Fruit fly (Drosophila melanogaster) whole organism, wandering third instar larva: ENCODE results near the gene CG43138.
A peak's percentile ranks its signal among the peaks of the same experiment; 100 is the strongest.

Experiments
- CG32264 ChIP-seq: fragments of 200-800 bp; sonication (Bioruptor generic); optimal IDR thresholded peaks from 2 replicates; lab custom pipeline; 2016; ENCODE audit warnings: missing biosample characterization, missing genetic modification characterization
- Dif ChIP-seq: fragments of 200-275, 200-300 bp; sonication (Bioruptor generic); optimal IDR thresholded peaks from 2 replicates; lab custom pipeline; 2018; ENCODE audit warnings: missing biosample characterization, missing genetic modification characterization; ENCODE audit not compliant: partially characterized antibody
- GATAd ChIP-seq: sonication (Bioruptor generic); optimal IDR thresholded peaks from 2 replicates; lab custom pipeline; 2016; ENCODE audit warnings: missing biosample characterization, missing genetic modification characterization
- HLH106 ChIP-seq: fragments of 200-800 bp; optimal IDR thresholded peaks from 3 replicates; lab custom pipeline; 2019; ENCODE audit warnings: missing biosample characterization, mild to moderate bottlenecking, missing genetic modification characterization, moderate library complexity
- Hnf4 ChIP-seq: fragments of 200-800 bp; sonication (Bioruptor generic); optimal IDR thresholded peaks from 2 replicates; lab custom pipeline; 2016; ENCODE audit warnings: missing biosample characterization, mild to moderate bottlenecking, missing genetic modification characterization
- Hr78 ChIP-seq: fragments of >200 bp; optimal IDR thresholded peaks from 2 replicates; lab custom pipeline; 2017; ENCODE audit warnings: missing biosample characterization, missing genetic modification characterization
- Hr83 ChIP-seq: fragments of 200-300 bp; sonication (Bioruptor generic); optimal IDR thresholded peaks from 2 replicates; lab custom pipeline; 2016; ENCODE audit warnings: missing biosample characterization, mild to moderate bottlenecking, missing genetic modification characterization, moderate library complexity; ENCODE audit not compliant: poor library complexity, severe bottlenecking
- Jra ChIP-seq: sonication (Bioruptor generic); optimal IDR thresholded peaks from 2 replicates; lab custom pipeline; 2016; ENCODE audit warnings: missing biosample characterization, missing genetic modification characterization
- Mio ChIP-seq: sonication (Bioruptor generic); optimal IDR thresholded peaks from 2 replicates; lab custom pipeline; 2016; ENCODE audit warnings: missing biosample characterization, missing genetic modification characterization
- Myc ChIP-seq: fragments of >200 bp; optimal IDR thresholded peaks from 2 replicates; lab custom pipeline; 2017
- N ChIP-seq: fragments of >200 bp; optimal IDR thresholded peaks from 2 replicates; lab custom pipeline; 2018; ENCODE audit warnings: missing biosample characterization, missing external identifiers, missing genetic modification characterization
- OdsH ChIP-seq: fragments of 200-800 bp; sonication (Bioruptor generic); optimal IDR thresholded peaks from 2 replicates; lab custom pipeline; 2016; ENCODE audit warnings: missing biosample characterization, mild to moderate bottlenecking, missing genetic modification characterization
- Rel ChIP-seq, 2 experiments: fragments of 200-800 bp; sonication (Bioruptor generic) in 1 of 2; optimal IDR thresholded peaks; 2 replicates in 1 of 2; 3 replicates in 1 of 2; lab custom pipeline; 2016 to 2019; ENCODE audit warnings: mild to moderate bottlenecking in 2 of 2, missing biosample characterization in 2 of 2, missing genetic modification characterization in 2 of 2, moderate library complexity in 1 of 2
- Sp1 ChIP-seq: fragments of 200-800 bp; sonication (Bioruptor generic); optimal IDR thresholded peaks from 3 replicates; lab custom pipeline; 2019; ENCODE audit warnings: missing biosample characterization, mild to moderate bottlenecking, missing genetic modification characterization, moderate library complexity
- Vsx2 ChIP-seq: fragments of 200-300, 225-300 bp; sonication (Bioruptor generic); optimal IDR thresholded peaks from 2 replicates; lab custom pipeline; 2018; ENCODE audit warnings: missing biosample characterization, missing genetic modification characterization; ENCODE audit not compliant: partially characterized antibody
- br ChIP-seq: fragments of 200-800 bp; sonication (Bioruptor generic); optimal IDR thresholded peaks from 2 replicates; lab custom pipeline; 2016; ENCODE audit warnings: missing biosample characterization, missing genetic modification characterization
- brk ChIP-seq: fragments of 200-800 bp; sonication (Bioruptor generic); optimal IDR thresholded peaks from 2 replicates; lab custom pipeline; 2016; ENCODE audit warnings: missing biosample characterization, mild to moderate bottlenecking, missing genetic modification characterization
- dl ChIP-seq, 2 experiments: fragments of 175-275, 200-275 bp in 1 of 2; fragments of 200-275 bp in 1 of 2; sonication (Bioruptor generic); optimal IDR thresholded peaks; lab custom pipeline; 2018; ENCODE audit warnings: mild to moderate bottlenecking in 2 of 2, missing biosample characterization in 2 of 2, missing genetic modification characterization in 2 of 2, moderate library complexity in 2 of 2; ENCODE audit not compliant: partially characterized antibody in 2 of 2, insufficient read depth in 1 of 2
- dmrt93B ChIP-seq: fragments of 200-800 bp; sonication (Bioruptor generic); optimal IDR thresholded peaks from 2 replicates; lab custom pipeline; 2018; ENCODE audit warnings: missing biosample characterization, mild to moderate bottlenecking, missing genetic modification characterization
- ey ChIP-seq: fragments of 200-800 bp; sonication (Bioruptor generic); optimal IDR thresholded peaks from 2 replicates; lab custom pipeline; 2016; ENCODE audit warnings: missing biosample characterization, missing genetic modification characterization
- foxo ChIP-seq, 2 experiments: fragments of 200-800 bp; sonication (Bioruptor generic); optimal IDR thresholded peaks; 2 replicates in 1 of 2; 3 replicates in 1 of 2; lab custom pipeline; 2016 to 2017; ENCODE audit warnings: missing biosample characterization in 2 of 2, missing genetic modification characterization in 2 of 2
- fru ChIP-seq: fragments of 200-800 bp; sonication (Bioruptor generic); optimal IDR thresholded peaks from 3 replicates; lab custom pipeline; 2016; ENCODE audit warnings: missing biosample characterization, mild to moderate bottlenecking, missing genetic modification characterization
- h ChIP-seq: fragments of 200-800 bp; sonication (Bioruptor generic); optimal IDR thresholded peaks from 3 replicates; lab custom pipeline; 2016; ENCODE audit warnings: missing biosample characterization, mild to moderate bottlenecking, missing genetic modification characterization
- jim ChIP-seq: fragments of 175-275, 200-325 bp; sonication (Bioruptor generic); optimal IDR thresholded peaks from 2 replicates; lab custom pipeline; 2016; ENCODE audit warnings: missing biosample characterization, mild to moderate bottlenecking, missing genetic modification characterization
- lola ChIP-seq: fragments of >200 bp; optimal IDR thresholded peaks from 2 replicates; lab custom pipeline; 2017; ENCODE audit warnings: missing biosample characterization, missing genetic modification characterization
- pan ChIP-seq: fragments of >200 bp; optimal IDR thresholded peaks from 2 replicates; lab custom pipeline; 2017
- psq ChIP-seq: fragments of 200-800 bp; sonication (Bioruptor generic); optimal IDR thresholded peaks from 3 replicates; lab custom pipeline; 2017; ENCODE audit warnings: missing biosample characterization, mild to moderate bottlenecking, missing genetic modification characterization, moderate library complexity
- rgr ChIP-seq: fragments of 200-800 bp; sonication (Bioruptor generic); optimal IDR thresholded peaks from 3 replicates; lab custom pipeline; 2016; ENCODE audit warnings: missing biosample characterization, mild to moderate bottlenecking, missing genetic modification characterization
- sage ChIP-seq: fragments of 200-800 bp; sonication (Bioruptor generic); optimal IDR thresholded peaks from 2 replicates; lab custom pipeline; 2016; ENCODE audit warnings: missing biosample characterization, mild to moderate bottlenecking, missing genetic modification characterization
- tai ChIP-seq: sonication (Bioruptor generic); optimal IDR thresholded peaks from 2 replicates; lab custom pipeline; 2016; ENCODE audit warnings: missing biosample characterization, missing genetic modification characterization
- usp ChIP-seq: fragments of >200 bp; optimal IDR thresholded peaks from 2 replicates; lab custom pipeline; 2017; ENCODE audit warnings: missing biosample characterization, missing genetic modification characterization
- woc ChIP-seq: sonication (Bioruptor generic); optimal IDR thresholded peaks from 2 replicates; lab custom pipeline; 2016; ENCODE audit warnings: missing biosample characterization, mild to moderate bottlenecking, missing genetic modification characterization

The CG43138 gene

DNA sequence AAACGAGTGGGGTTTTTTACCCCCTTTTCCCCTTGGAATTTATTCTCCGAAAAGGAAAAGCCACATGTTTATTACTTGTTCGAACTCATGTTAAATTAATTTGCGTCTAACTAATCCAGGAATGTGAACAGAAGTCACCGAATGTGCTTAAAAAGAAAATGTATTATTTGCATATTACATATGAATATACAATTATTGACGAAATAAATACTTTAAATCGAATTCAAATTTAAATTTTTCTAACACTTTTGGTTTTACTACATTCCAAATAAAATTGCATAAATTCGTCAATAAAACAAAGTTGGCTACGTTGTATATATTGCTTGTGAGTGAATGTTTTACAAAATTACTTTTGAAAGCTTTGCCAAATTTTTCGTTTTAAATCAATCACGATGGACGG lies at the start of gene CG43138:
Gene CG43138 (plus strand): TSS at position 301 of the 400 bp plus-strand sequence.
- TF ChIP-seq Hr78 (GFP tag; lab: Kevin White, UChicago): no peak
- TF ChIP-seq OdsH (GFP tag; lab: Kevin White, UChicago): no peak
- no peak for TF ChIP-seq Sp1 (GFP tag; lab: Kevin White, UChicago)
- no peak for TF ChIP-seq jim (GFP tag; lab: Kevin White, UChicago)
- TF ChIP-seq woc (GFP tag; lab: Kevin White, UChicago): no peak
- no peak for TF ChIP-seq psq (GFP tag; lab: Kevin White, UChicago)
- TF ChIP-seq CG32264 (GFP tag; lab: Kevin White, UChicago): no peak
- no peak for TF ChIP-seq Vsx2 (GFP tag; lab: Kevin White, UChicago)
- TF ChIP-seq dl (GFP tag; optimal IDR thresholded peaks at IDR 0.05; lab: Kevin White, UChicago; ENCODE audit: insufficient read depth in 1 of 2, partially characterized antibody in 2 of 2): no peak
- TF ChIP-seq Mio (GFP tag; lab: Kevin White, UChicago): no peak
- no peak for TF ChIP-seq tai
- TF ChIP-seq fru: no peak
- no peak for TF ChIP-seq N (GFP tag; lab: Kevin White, UChicago)
- no peak for TF ChIP-seq pan (lab: Kevin White, UChicago)
- no peak for TF ChIP-seq Dif (GFP tag; lab: Kevin White, UChicago)
- no peak for TF ChIP-seq Rel (GFP tag; optimal IDR thresholded peaks at IDR 0.05; lab: Kevin White, UChicago)
- TF ChIP-seq Rel (tag; optimal IDR thresholded peaks at IDR 0.05; lab: Kevin White, UChicago): no peak
- no peak for TF ChIP-seq Myc
- no peak for TF ChIP-seq Hr83 (GFP tag; lab: Kevin White, UChicago)

DNA sequence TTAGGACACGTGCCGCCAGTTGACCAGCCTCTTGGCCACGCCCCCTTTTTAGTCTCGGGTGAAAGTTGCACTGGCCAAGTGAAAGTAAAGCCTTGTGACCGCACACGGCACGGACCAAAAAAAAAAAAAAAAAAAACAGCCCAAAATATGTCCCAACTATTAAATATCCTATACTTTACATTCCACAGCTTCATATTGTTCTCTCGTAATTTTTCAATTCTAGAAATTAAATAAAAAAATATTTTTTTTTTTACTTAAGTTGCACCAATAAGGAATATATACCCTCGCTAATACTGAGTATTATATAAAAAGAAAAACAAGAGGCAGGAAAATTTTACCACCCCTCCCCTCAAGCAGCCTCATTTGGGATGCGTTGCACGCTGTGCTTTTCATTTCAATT lies 41.8 kb upstream of the CG43138 start:
- TF ChIP-seq br (no peak), Hnf4 (GFP tag; lab: Kevin White, UChicago) (no peak)
- TF ChIP-seq, all 38 proteins: peak for 0

- TF ChIP-seq Dif (GFP tag; lab: Kevin White, UChicago) (no peak), sage (GFP tag; lab: Kevin White, UChicago) (no peak), OdsH (GFP tag; lab: Kevin White, UChicago) (no peak), dmrt93B (GFP tag; lab: Kevin White, UChicago) (no peak), usp (GFP tag; lab: Kevin White, UChicago) (no peak), brk (GFP tag; lab: Kevin White, UChicago) (no peak), foxo (GFP tag; optimal IDR thresholded peaks at IDR 0.05; lab: Kevin White, UChicago) (no peak), tai (no peak), Rel (GFP tag; optimal IDR thresholded peaks at IDR 0.05; lab: Kevin White, UChicago) (no peak), Rel (tag; optimal IDR thresholded peaks at IDR 0.05; lab: Kevin White, UChicago) (no peak), Hnf4 (GFP tag; lab: Kevin White, UChicago) (no peak), br (no peak), dl (GFP tag; optimal IDR thresholded peaks at IDR 0.05; lab: Kevin White, UChicago; ENCODE audit: insufficient read depth in 1 of 2, partially characterized antibody in 2 of 2) (no peak), Hr78 (GFP tag; lab: Kevin White, UChicago) (no peak), Sp1 (GFP tag; lab: Kevin White, UChicago) (no peak), GATAd (GFP tag; lab: Kevin White, UChicago) (no peak), fru (no peak), rgr (GFP tag; lab: Kevin White, UChicago) (no peak)
Measured at dm6 chrX:7488254-7488653, 39.9 kb upstream of the CG43138 start.

dm6 chrX:7490927-7491326 lies 37.2 kb upstream of the CG43138 start:
- TF ChIP-seq Dif (GFP tag; lab: Kevin White, UChicago) (no peak), HLH106 (tag; lab: Kevin White, UChicago) (peak; percentile 72), foxo (GFP tag; optimal IDR thresholded peaks at IDR 0.05; lab: Kevin White, UChicago) (peak in 1 of 2 experiments; percentile 69), Jra (GFP tag; lab: Kevin White, UChicago) (no peak), ey (GFP tag; lab: Kevin White, UChicago) (peak; percentile 34), rgr (GFP tag; lab: Kevin White, UChicago) (peak; percentile 56), dmrt93B (GFP tag; lab: Kevin White, UChicago) (peak; percentile 56), GATAd (GFP tag; lab: Kevin White, UChicago) (no peak), fru (peak; percentile 68), psq (GFP tag; lab: Kevin White, UChicago) (peak; percentile 56), Hnf4 (GFP tag; lab: Kevin White, UChicago) (peak; percentile 34), brk (GFP tag; lab: Kevin White, UChicago) (no peak), br (peak; percentile 58), h (GFP tag; lab: Kevin White, UChicago) (peak; percentile 68), Mio (GFP tag; lab: Kevin White, UChicago) (no peak), Sp1 (GFP tag; lab: Kevin White, UChicago) (peak; percentile 55), lola (GFP tag; lab: Kevin White, UChicago) (no peak), OdsH (GFP tag; lab: Kevin White, UChicago) (peak; percentile 58)
